Fruit fly (Drosophila melanogaster) whole organism, pupa: ENCODE results near the gene Sr-CIV.

Experiments
- CG17806 ChIP-seq: fragments of 200-800 bp; sonication (Bioruptor generic); optimal IDR thresholded peaks from 2 replicates; lab custom pipeline; 2018; ENCODE audit warnings: missing biosample characterization, mild to moderate bottlenecking, missing genetic modification characterization, moderate library complexity
- CG9948 ChIP-seq: fragments of 200-800 bp; sonication (Bioruptor generic); optimal IDR thresholded peaks from 2 replicates; lab custom pipeline; 2018; ENCODE audit warnings: missing biosample characterization, mild to moderate bottlenecking, missing genetic modification characterization, moderate library complexity
- EcR ChIP-seq: fragments of 200-800 bp; sonication (Bioruptor generic); optimal IDR thresholded peaks from 3 replicates; lab custom pipeline; 2019; ENCODE audit warnings: missing biosample characterization, missing genetic modification characterization, mild to moderate bottlenecking, moderate library complexity, missing genetic modification reagents

DNA sequence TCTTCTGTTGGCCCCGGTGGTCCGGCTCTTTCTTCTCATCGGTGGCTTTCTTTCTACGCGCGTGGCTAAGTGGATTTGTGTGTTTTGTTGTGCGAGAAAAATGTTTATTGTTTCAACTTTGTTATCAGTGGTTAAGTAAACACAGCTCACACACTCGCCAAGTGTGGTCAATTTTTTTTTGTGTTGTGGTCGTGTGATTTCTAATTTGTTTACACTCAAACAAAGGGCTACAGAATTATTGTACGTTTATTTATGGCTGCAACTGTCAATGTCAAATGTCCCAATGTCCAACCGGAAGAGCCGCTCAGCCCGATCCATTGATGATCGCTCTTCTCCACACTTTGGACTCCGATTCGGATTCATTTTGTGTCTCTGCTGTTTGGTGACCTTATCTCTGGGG is 46.7 kb upstream of the Sr-CIV start:
- TF ChIP-seq EcR (GFP tag; lab: Kevin White, UChicago) (no peak), CG17806 (no peak), CG9948 (tag; lab: Kevin White, UChicago) (no peak)
